Worm (Caenorhabditis elegans) whole organism, L4 larva: ENCODE data around the gene cest-19.

ENCODE experiments used
- Y5F2A.4 ChIP-seq: fragments of 200-800 bp; sonication (Bioruptor generic); optimal IDR thresholded peaks from 2 replicates; lab custom pipeline; 2018; ENCODE audit warnings: mild to moderate bottlenecking, missing genetic modification characterization, missing compliant biosample characterization
- nhr-76 ChIP-seq: fragments of 150-350 bp; optimal IDR thresholded peaks from 2 replicates; lab custom pipeline; 2014; ENCODE audit warnings: missing biosample characterization, missing genetic modification characterization

DNA sequence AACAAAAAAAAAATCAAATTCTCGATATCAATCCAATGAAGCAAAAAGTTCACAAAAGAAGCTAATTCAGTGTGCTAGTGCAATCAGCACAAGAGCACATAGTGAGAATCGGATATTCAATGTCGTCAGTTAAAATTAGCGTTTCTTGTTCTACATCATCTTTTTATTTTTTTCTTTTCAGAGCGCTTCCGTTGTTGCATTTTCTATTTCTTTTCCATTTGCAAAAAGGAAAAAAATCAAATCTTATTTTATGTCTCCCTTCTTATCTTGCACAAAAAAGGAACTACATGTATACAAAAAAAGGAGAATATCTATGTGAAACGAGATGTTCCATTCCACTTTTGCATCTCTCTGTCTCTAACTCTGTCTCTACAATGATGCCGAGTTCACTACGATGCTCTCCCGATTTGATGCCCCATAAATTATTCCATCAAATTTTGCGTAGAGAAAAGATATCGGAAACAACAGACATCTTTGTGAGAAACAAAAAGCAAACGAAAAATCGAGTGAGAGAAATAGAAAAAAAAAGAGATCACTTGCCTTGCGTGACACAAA lies 2.0 kb downstream of the cest-19 start:
- no peak for TF ChIP-seq Y5F2A.4 (GFP tag; lab: Kevin White, UChicago)
- no peak for TF ChIP-seq nhr-76 (tag; lab: Kevin White, UChicago)
